Worm (Caenorhabditis elegans) whole organism, L2 larva: ENCODE data around the gene srxa-13.

ENCODE experiments used
- C34F6.9 ChIP-seq: fragments of 150-350 bp; optimal IDR thresholded peaks from 2 replicates; lab custom pipeline; 2014; ENCODE audit warnings: missing biosample characterization, missing genetic modification characterization
- F13H6.1 ChIP-seq: sonication (generic microtip); optimal IDR thresholded peaks from 2 replicates; lab custom pipeline; 2016; ENCODE audit warnings: missing genetic modification characterization, missing compliant biosample characterization
- Y55F3AM.14 ChIP-seq: fragments of 200-800 bp; sonication (Bioruptor generic); optimal IDR thresholded peaks from 2 replicates; lab custom pipeline; 2018; ENCODE audit warnings: mild to moderate bottlenecking, missing genetic modification characterization, missing compliant biosample characterization
- alr-1 ChIP-seq: fragments of 150-350 bp; optimal IDR thresholded peaks from 2 replicates; lab custom pipeline; 2014; ENCODE audit warnings: missing biosample characterization, missing genetic modification characterization
- blmp-1 ChIP-seq: sonication (generic microtip); optimal IDR thresholded peaks from 2 replicates; lab custom pipeline; 2017; ENCODE audit warnings: missing genetic modification characterization, mild to moderate bottlenecking, missing compliant biosample characterization, antibody characterized with exemption, moderate library complexity; ENCODE audit not compliant: insufficient read depth
- crh-2 ChIP-seq: sonication (generic microtip); optimal IDR thresholded peaks from 2 replicates; lab custom pipeline; 2017; ENCODE audit warnings: missing biosample characterization, missing genetic modification characterization
- egl-27 ChIP-seq: sonication (generic microtip); optimal IDR thresholded peaks from 3 replicates; lab custom pipeline; 2017; ENCODE audit warnings: missing biosample characterization, missing genetic modification reagents, missing genetic modification characterization
- elt-3 ChIP-seq: sonication (generic microtip); optimal IDR thresholded peaks from 2 replicates; lab custom pipeline; 2017; ENCODE audit warnings: missing biosample characterization, missing genetic modification characterization
- fos-1 ChIP-seq: fragments of 150-350 bp; optimal IDR thresholded peaks from 2 replicates; lab custom pipeline; 2014; ENCODE audit warnings: missing biosample characterization, missing genetic modification characterization
- gmeb-1 ChIP-seq: fragments of 150-350 bp; optimal IDR thresholded peaks from 2 replicates; lab custom pipeline; 2014; ENCODE audit warnings: missing biosample characterization, missing genetic modification characterization
- lin-11 ChIP-seq: fragments of 150-350 bp; sonication (generic microtip); optimal IDR thresholded peaks from 2 replicates; lab custom pipeline; 2014; ENCODE audit warnings: missing biosample characterization, missing genetic modification characterization, inconsistent platforms, mixed read lengths
- lin-13 ChIP-seq: fragments of 150-350 bp; optimal IDR thresholded peaks from 2 replicates; lab custom pipeline; 2014; ENCODE audit warnings: missing biosample characterization, missing genetic modification reagents, missing genetic modification characterization
- lsy-2 ChIP-seq, 2 experiments: fragments of 150-350 bp in 1 of 2; sonication (generic microtip) in 1 of 2; optimal IDR thresholded peaks; 2 replicates each; lab custom pipeline; 2014 to 2017; ENCODE audit warnings: missing biosample characterization in 2 of 2, missing genetic modification characterization in 2 of 2
- mdl-1 ChIP-seq, 2 experiments: fragments of 150-350 bp in 1 of 2; sonication (generic microtip) in 1 of 2; optimal IDR thresholded peaks; 2 replicates each; lab custom pipeline; 2017; ENCODE audit warnings: missing biosample characterization in 2 of 2, missing genetic modification characterization in 2 of 2
- nhr-10 ChIP-seq: sonication (generic microtip); optimal IDR thresholded peaks from 2 replicates; lab custom pipeline; 2017; ENCODE audit warnings: missing biosample characterization, missing genetic modification characterization
- nhr-12 ChIP-seq: fragments of 150-350 bp; optimal IDR thresholded peaks from 2 replicates; lab custom pipeline; 2014; ENCODE audit warnings: missing biosample characterization, missing genetic modification characterization
- nhr-129 ChIP-seq: fragments of 150-350 bp; optimal IDR thresholded peaks from 2 replicates; lab custom pipeline; 2014; ENCODE audit warnings: missing biosample characterization, missing genetic modification characterization
- nhr-23 ChIP-seq: fragments of 150-350 bp; optimal IDR thresholded peaks from 2 replicates; lab custom pipeline; 2014; ENCODE audit warnings: missing biosample characterization, missing genetic modification reagents, missing genetic modification characterization
- nhr-237 ChIP-seq: fragments of 150-350 bp; optimal IDR thresholded peaks from 2 replicates; lab custom pipeline; 2014; ENCODE audit warnings: missing biosample characterization, missing genetic modification characterization
- nhr-25 ChIP-seq: fragments of 150-350 bp; sonication (generic microtip); optimal IDR thresholded peaks from 3 replicates; lab custom pipeline; 2014; ENCODE audit warnings: missing biosample characterization, missing genetic modification characterization
- nhr-6 ChIP-seq: fragments of 150-350 bp; optimal IDR thresholded peaks from 2 replicates; lab custom pipeline; 2014; ENCODE audit warnings: missing biosample characterization, missing genetic modification characterization
- peb-1 ChIP-seq: fragments of 150-350 bp; optimal IDR thresholded peaks from 2 replicates; lab custom pipeline; 2014; ENCODE audit warnings: missing biosample characterization, missing genetic modification characterization
- sem-4 ChIP-seq: fragments of 150-350 bp; optimal IDR thresholded peaks from 2 replicates; lab custom pipeline; 2014; ENCODE audit warnings: missing biosample characterization, missing genetic modification reagents, missing genetic modification characterization
- skn-1 ChIP-seq: sonication (generic microtip); optimal IDR thresholded peaks from 2 replicates; lab custom pipeline; 2017; ENCODE audit warnings: missing biosample characterization, missing genetic modification characterization
- sma-3 ChIP-seq: sonication (generic microtip); optimal IDR thresholded peaks from 2 replicates; lab custom pipeline; 2016; ENCODE audit warnings: missing genetic modification reagents, missing genetic modification characterization, missing compliant biosample characterization
- sma-9 ChIP-seq, 2 experiments: fragments of 150-350 bp in 1 of 2; sonication (generic microtip) in 1 of 2; optimal IDR thresholded peaks; 2 replicates each; lab custom pipeline; 2014 to 2016; ENCODE audit warnings: missing genetic modification characterization in 2 of 2, mild to moderate bottlenecking in 1 of 2, missing biosample characterization in 1 of 2, missing compliant biosample characterization in 1 of 2, missing genetic modification reagents in 1 of 2, moderate library complexity in 1 of 2
- snpc-4 ChIP-seq: fragments of 150-350 bp; optimal IDR thresholded peaks from 2 replicates; lab custom pipeline; 2014; ENCODE audit warnings: missing biosample characterization, missing genetic modification characterization
- unc-55 ChIP-seq: fragments of 150-350 bp; sonication (generic microtip); optimal IDR thresholded peaks from 3 replicates; lab custom pipeline; 2014; ENCODE audit warnings: missing biosample characterization, missing genetic modification reagents, missing genetic modification characterization
- zag-1 ChIP-seq: fragments of 150-350 bp; optimal IDR thresholded peaks from 2 replicates; lab custom pipeline; 2014; ENCODE audit warnings: missing biosample characterization, missing genetic modification characterization
- ztf-1 ChIP-seq: fragments of 200-800 bp; sonication (Bioruptor generic); conservative IDR thresholded peaks from 2 replicates; pipeline ENCODE4 v1.3.6; 2022; ENCODE audit warnings: missing genetic modification characterization, missing compliant biosample characterization
- ztf-4 ChIP-seq: fragments of 150-350 bp; optimal IDR thresholded peaks from 2 replicates; lab custom pipeline; 2014; ENCODE audit warnings: missing biosample characterization, missing genetic modification characterization

Gene srxa-13

DNA sequence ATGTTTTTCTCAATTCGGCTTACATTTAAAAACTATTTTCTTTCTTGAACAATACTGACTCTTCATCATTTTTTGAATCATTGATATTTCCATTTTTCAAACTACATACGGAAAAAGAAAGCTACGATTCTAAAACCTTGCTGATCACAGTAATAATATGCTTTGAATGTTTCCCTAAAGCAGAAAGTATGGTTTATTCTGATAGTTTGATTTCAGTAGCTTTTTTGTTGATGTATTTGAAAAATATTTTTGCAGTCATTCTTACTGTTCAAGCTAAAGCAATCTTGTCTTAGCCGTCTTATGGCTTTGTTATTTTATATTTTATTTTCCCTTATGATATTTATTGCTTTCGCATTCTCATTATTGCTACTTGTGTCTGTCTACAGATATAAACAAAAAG is at the start of gene srxa-13:
Gene srxa-13 (plus strand): TSS at position 301 of the 400 bp plus-strand sequence.
- TF ChIP-seq mdl-1 (tag; optimal IDR thresholded peaks at IDR 0.05; lab: Kevin White, UChicago): no peak
- no peak for TF ChIP-seq unc-55 (GFP tag; lab: Kevin White, UChicago)
- no peak for TF ChIP-seq C34F6.9 (tag; lab: Kevin White, UChicago)
- no peak for TF ChIP-seq lin-11
- no peak for TF ChIP-seq sma-3 (GFP tag; lab: Kevin White, UChicago)
- TF ChIP-seq peb-1 (tag; lab: Kevin White, UChicago): no peak
- TF ChIP-seq nhr-10: no peak
- TF ChIP-seq zag-1: no peak

DNA sequence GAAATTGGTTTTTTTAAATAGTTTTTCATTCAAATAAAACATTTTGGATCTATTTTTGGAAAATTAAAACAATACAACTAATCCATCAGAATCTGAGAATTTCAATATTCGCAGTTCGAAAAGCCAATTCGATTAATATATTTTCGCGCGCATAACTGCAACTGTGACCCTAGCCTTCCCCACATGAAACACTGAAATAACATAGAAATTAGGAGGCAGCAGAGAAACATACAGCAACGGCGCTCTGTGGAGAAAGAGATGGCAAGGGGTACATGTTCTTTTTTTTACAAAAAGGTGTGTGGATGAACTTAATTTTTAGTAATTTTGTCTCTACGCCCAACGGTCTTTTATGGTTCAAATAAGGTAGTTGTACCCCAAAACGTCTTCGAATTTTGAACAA is 49.4 kb upstream of the srxa-13 start:
- TF ChIP-seq nhr-12 (tag; lab: Kevin White, UChicago): no peak
- peak; percentile 33 for TF ChIP-seq C34F6.9 (tag; lab: Kevin White, UChicago)

DNA sequence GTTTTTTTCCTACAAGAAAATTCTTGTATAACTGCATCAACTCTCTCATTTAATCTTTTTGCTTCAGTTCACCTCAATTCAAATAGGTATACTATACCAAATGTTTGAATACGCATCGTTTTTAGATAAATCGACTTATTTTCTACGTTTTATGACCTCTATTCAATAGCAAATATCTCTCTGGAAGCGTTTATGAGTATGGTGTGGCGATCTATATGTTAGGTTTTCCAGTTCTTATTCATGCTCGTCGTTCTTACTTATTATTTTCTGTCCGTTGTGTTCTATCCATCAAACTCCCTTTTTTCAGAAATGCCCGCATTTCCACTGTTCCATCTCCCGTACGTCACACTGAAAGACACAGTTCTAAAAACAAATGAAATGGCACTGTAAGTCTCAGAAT is 49.0 kb upstream of the srxa-13 start, which contains the start of gene T22G5.3:
Gene T22G5.3 (plus strand): TSS at position 301 of the 400 bp plus-strand sequence.
- no peak for TF ChIP-seq nhr-25 (tag; lab: Kevin White, UChicago)
- TF ChIP-seq alr-1 (tag; lab: Kevin White, UChicago): no peak
- TF ChIP-seq elt-3 (tag; lab: Kevin White, UChicago): no peak
- TF ChIP-seq skn-1 (tag; lab: Kevin White, UChicago): no peak
- no peak for TF ChIP-seq mdl-1 (tag; optimal IDR thresholded peaks at IDR 0.05; lab: Kevin White, UChicago)
- no peak for TF ChIP-seq unc-55 (GFP tag; lab: Kevin White, UChicago)
- no peak for TF ChIP-seq lin-13

DNA sequence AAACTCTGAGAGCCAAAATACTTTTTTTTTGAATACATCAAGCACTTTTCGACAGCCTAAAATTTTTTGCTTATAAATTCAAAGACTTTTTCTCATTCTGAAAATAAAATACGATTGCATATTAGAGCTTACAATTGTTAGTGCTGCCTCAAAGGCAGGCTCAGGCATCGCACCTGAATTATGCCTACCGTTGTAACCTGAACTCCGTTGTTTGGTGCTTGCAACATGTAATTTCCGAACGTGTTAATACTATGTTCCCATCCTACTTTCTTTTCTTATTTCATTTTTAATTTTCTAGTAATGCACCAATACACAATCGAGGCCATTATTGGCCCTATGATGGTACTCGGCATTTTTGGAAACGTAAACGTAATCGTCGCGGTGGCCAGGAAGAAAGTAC is 42.2 kb upstream of the srxa-13 start, which contains the start of gene srsx-19:
Gene srsx-19 (plus strand): TSS at position 301 of the 400 bp plus-strand sequence.
- no peak for TF ChIP-seq sma-3 (GFP tag; lab: Kevin White, UChicago)
- no peak for TF ChIP-seq C34F6.9 (tag; lab: Kevin White, UChicago)
- no peak for TF ChIP-seq crh-2 (tag; lab: Kevin White, UChicago)
- TF ChIP-seq elt-3 (tag; lab: Kevin White, UChicago): no peak
- TF ChIP-seq nhr-10: no peak
- no peak for TF ChIP-seq nhr-6
- no peak for TF ChIP-seq F13H6.1 (tag; lab: Kevin White, UChicago)
- no peak for TF ChIP-seq gmeb-1
- no peak for TF ChIP-seq lsy-2 (tag; optimal IDR thresholded peaks at IDR 0.05; lab: Kevin White, UChicago)

ce11 chrV:13889516-13889915 is 40.1 kb upstream of the srxa-13 start, which contains the start of gene spp-12:
TSS of gene spp-12 (plus strand) at chrV:13889816.
- TF ChIP-seq blmp-1 (tag; lab: Kevin White, UChicago) (no peak), snpc-4 (no peak), gmeb-1 (no peak), nhr-23 (tag; lab: Kevin White, UChicago) (no peak)
- TF ChIP-seq, all 48 proteins: peak for 0

DNA sequence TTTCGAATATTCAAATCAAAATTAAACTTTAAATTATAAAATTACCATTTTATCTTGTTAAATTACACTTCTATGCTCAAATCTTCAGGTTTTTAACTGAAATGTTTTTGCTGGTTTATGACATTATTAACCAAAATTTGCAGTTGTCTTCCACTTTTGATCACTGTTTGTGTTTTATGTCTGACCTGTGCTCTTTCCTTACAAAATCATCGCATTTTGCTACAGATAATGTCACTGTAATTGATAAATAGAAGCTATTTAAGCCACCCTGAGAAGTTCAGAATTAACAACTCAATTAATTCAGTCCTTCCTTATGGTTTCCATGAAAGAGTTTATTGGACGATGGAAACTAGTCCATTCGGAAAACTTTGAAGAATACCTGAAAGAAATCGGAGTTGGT is 39.1 kb upstream of the srxa-13 start, which contains the start of gene lbp-8:
Gene lbp-8 (plus strand): TSS at position 301 of the 400 bp plus-strand sequence.
- TF ChIP-seq fos-1 (tag; lab: Kevin White, UChicago) (no peak), nhr-12 (tag; lab: Kevin White, UChicago) (no peak), egl-27 (tag; lab: Kevin White, UChicago) (no peak), lin-13 (no peak), ztf-1 (no peak), nhr-25 (tag; lab: Kevin White, UChicago) (no peak), nhr-6 (no peak), nhr-129 (no peak), unc-55 (GFP tag; lab: Kevin White, UChicago) (no peak), sma-9 (GFP tag; optimal IDR thresholded peaks at IDR 0.05; lab: Kevin White, UChicago) (no peak), sma-9 (tag; optimal IDR thresholded peaks at IDR 0.05; lab: Kevin White, UChicago) (no peak), nhr-237 (no peak), ztf-4 (tag; lab: Kevin White, UChicago) (no peak), nhr-10 (no peak), sem-4 (tag; lab: Kevin White, UChicago) (no peak), Y55F3AM.14 (GFP tag; lab: Kevin White, UChicago) (no peak), gmeb-1 (no peak)
